Fruit fly (Drosophila melanogaster) whole organism: ENCODE measurements around the gene CG12279.

Source experiments
- CG8478 ChIP-seq: fragments of >200 bp; optimal IDR thresholded peaks from 2 replicates; lab custom pipeline; 2018; ENCODE audit warnings: inconsistent platforms
- psq ChIP-seq: fragments of >200 bp; optimal IDR thresholded peaks from 2 replicates; lab custom pipeline; 2017
- usp ChIP-seq: fragments of >200 bp; optimal IDR thresholded peaks from 2 replicates; lab custom pipeline; 2017; ENCODE audit warnings: missing biosample characterization, missing genetic modification characterization, mixed read lengths

- TF ChIP-seq psq (lab: Kevin White, UChicago) (no peak), CG8478 (lab: Kevin White, UChicago) (no peak), usp (GFP tag; lab: Kevin White, UChicago) (no peak)
Observed at dm6 chr3R:12681275-12681674, 23.6 kb upstream of the CG12279 start, which contains the start of gene Cyp313a4.
